Fruit fly (Drosophila melanogaster): Measurements from ENCODE around the gene beta-PheRS.
A peak's percentile ranks its signal among the peaks of the same experiment; 100 is the strongest.

The beta-PheRS gene

dm6 chr3R:24298534-24298936 lies 46.1 kb upstream of the beta-PheRS start (continued):
- TF ChIP-seq CG9727 (GFP tag; optimal IDR thresholded peaks at IDR 0.05) (peak; percentile 17), dmrt11E (tag; optimal IDR thresholded peaks at IDR 0.05) (peak; percentile 57), Ssrp (tag; optimal IDR thresholded peaks at IDR 0.05) (peak; percentile 30), HLHmδ (GFP tag; optimal IDR thresholded peaks at IDR 0.05) (peak; percentile 65), CG17385 (GFP tag; optimal IDR thresholded peaks at IDR 0.05) (peak; percentile 16), eyg (GFP tag; optimal IDR thresholded peaks at IDR 0.05) (no peak), CG13624 (GFP tag; optimal IDR thresholded peaks at IDR 0.05) (peak; percentile 2), ken (GFP tag; IDR thresholded peaks at IDR 0.05) (peak; percentile 44; the same call in 2 of the 3 replicates), H15 (GFP tag; IDR thresholded peaks at IDR 0.05) (no peak), Ets65A (GFP tag) (no peak), Max (GFP tag; optimal IDR thresholded peaks at IDR 0.05) (peak; percentile 31), CG12104 (GFP tag; optimal IDR thresholded peaks at IDR 0.05) (no peak), CG10431 (GFP tag; optimal IDR thresholded peaks at IDR 0.05) (no peak), CG17186 (GFP tag; optimal IDR thresholded peaks at IDR 0.05) (no peak), lab (GFP tag; optimal IDR thresholded peaks at IDR 0.05) (peak; percentile 54), shn (GFP tag; optimal IDR thresholded peaks at IDR 0.05) (no peak), CG14441 (GFP tag; IDR thresholded peaks at IDR 0.05) (peak; percentile 49), Asciz (GFP tag; optimal IDR thresholded peaks at IDR 0.05) (peak; percentile 54), CG17361 (GFP tag; IDR thresholded peaks at IDR 0.05) (peak; percentile 31; the same call in 1 of the 3 replicates), CG17829 (tag; optimal IDR thresholded peaks at IDR 0.05) (peak; percentile 28), slp2 (GFP tag; optimal IDR thresholded peaks at IDR 0.05) (no peak), sc (optimal IDR thresholded peaks at IDR 0.05) (no peak), sc (GFP tag; optimal IDR thresholded peaks at IDR 0.05) (peak; percentile 10), D19A (tag; optimal IDR thresholded peaks at IDR 0.05) (peak; percentile 62), CG12071 (GFP tag; optimal IDR thresholded peaks at IDR 0.05) (peak; percentile 23), CG8478 (optimal IDR thresholded peaks at IDR 0.05) (no peak), CG10979 (tag; optimal IDR thresholded peaks at IDR 0.05) (peak; percentile 33), Hmr (GFP tag; optimal IDR thresholded peaks at IDR 0.05) (peak; percentile 26), ci (GFP tag; IDR thresholded peaks at IDR 0.05) (peak; percentile 43; the same call in 1 of the 3 replicates), CoRest (tag; optimal IDR thresholded peaks at IDR 0.05) (peak; percentile 21), Dip2 (GFP tag; IDR thresholded peaks at IDR 0.05) (no peak), CG1529 (GFP tag; optimal IDR thresholded peaks at IDR 0.05) (peak; percentile 17), CG16815 (GFP tag; optimal IDR thresholded peaks at IDR 0.05) (peak; percentile 13), Oli (tag; optimal IDR thresholded peaks at IDR 0.05) (peak; percentile 35), CG7556 (GFP tag; optimal IDR thresholded peaks at IDR 0.05) (peak; percentile 46), CG10209 (GFP tag; optimal IDR thresholded peaks at IDR 0.05) (peak; percentile 0), CG4707 (GFP tag; optimal IDR thresholded peaks at IDR 0.05) (peak; percentile 89), vvl (GFP tag; IDR thresholded peaks at IDR 0.05) (peak; percentile 73), Blimp-1 (GFP tag; optimal IDR thresholded peaks at IDR 0.05) (peak; percentile 24), grn (GFP tag; optimal IDR thresholded peaks at IDR 0.05) (peak; percentile 16), CG6683 (GFP tag; optimal IDR thresholded peaks at IDR 0.05) (no peak), CG1603 (tag; optimal IDR thresholded peaks at IDR 0.05) (peak; percentile 26), sr (GFP tag; IDR thresholded peaks at IDR 0.05) (0 out of 3 replicates have a peak, but pooled peaks have one; percentile 19), tup (GFP tag; optimal IDR thresholded peaks at IDR 0.05) (no peak), CG12391 (tag; optimal IDR thresholded peaks at IDR 0.05) (peak; percentile 33), CG14710 (tag; optimal IDR thresholded peaks at IDR 0.05) (peak; percentile 26), CG10267 (tag; optimal IDR thresholded peaks at IDR 0.05) (peak; percentile 12), gcm (GFP tag; optimal IDR thresholded peaks at IDR 0.05) (peak; percentile 38), CG15011 (GFP tag; optimal IDR thresholded peaks at IDR 0.05) (peak; percentile 10), Hr51 (GFP tag; optimal IDR thresholded peaks at IDR 0.05) (peak in 1 of 2 experiments; percentile 18)

All from whole organism, embryonic.